Worm (Caenorhabditis elegans): ENCODE measurements around the gene C24H10.4.

DNA sequence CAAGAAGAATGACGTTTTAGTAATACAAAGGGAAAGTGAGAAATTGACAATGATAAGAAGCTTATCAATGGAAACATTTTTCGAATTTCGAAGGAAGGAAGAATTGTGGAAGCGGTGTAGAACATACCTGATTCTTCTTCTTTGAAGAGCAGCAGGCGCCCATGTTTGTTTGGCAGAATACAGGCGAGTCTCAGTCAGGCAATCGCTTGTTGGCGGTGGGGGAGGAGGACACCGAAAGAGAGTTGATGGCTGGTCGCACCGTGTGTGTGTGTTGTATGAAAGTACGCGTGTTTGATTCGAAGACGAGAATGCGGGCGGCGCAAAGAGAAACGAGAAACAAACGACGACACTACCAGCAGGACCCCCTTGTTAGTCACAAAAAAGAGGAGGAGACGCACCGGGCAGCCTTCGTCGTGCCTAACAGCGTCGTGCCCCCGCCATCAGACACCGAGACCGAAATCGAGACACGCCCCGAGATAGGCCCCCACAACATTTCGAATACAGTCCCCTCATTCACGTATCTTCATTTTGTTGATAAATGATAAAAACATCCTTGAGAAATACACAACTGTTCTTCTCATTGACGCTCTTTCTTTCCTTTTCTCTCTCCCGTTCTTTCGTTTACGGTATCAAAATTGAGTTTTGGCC lies 18.8 kb upstream of the C24H10.4 start, which contains the start of gene cal-5:
- TF ChIP-seq unc-62 (GFP tag; optimal IDR thresholded peaks at IDR 0.05) (no peak), sdz-38 (tag; optimal IDR thresholded peaks at IDR 0.05) (no peak), nhr-120 (GFP tag; IDR thresholded peaks at IDR 0.05) (no peak)

Data from whole organism, young adult.